Fruit fly (Drosophila melanogaster) whole organism, pupa: ENCODE measurements around the gene Ets97D.

Source experiments
- CG10348 ChIP-seq: fragments of 200-800 bp; sonication (Bioruptor generic); IDR thresholded peaks from 2 replicates; pipeline ENCODE4 v1.3.6; 2022; ENCODE audit warnings: missing biosample characterization, missing genetic modification characterization
- CG12605 ChIP-seq: fragments of 200-800 bp; sonication (Bioruptor generic); IDR thresholded peaks from 2 replicates; pipeline ENCODE4 v1.3.6; 2022; ENCODE audit warnings: missing biosample characterization, missing genetic modification characterization
- CG13204 ChIP-seq: fragments of 200-800 bp; sonication (Bioruptor generic); optimal IDR thresholded peaks from 2 replicates; lab custom pipeline; 2018; ENCODE audit warnings: missing biosample characterization, mild to moderate bottlenecking, missing genetic modification characterization, moderate library complexity
- CG14655 ChIP-seq: fragments of 200-800 bp; sonication (Bioruptor generic); optimal IDR thresholded peaks from 3 replicates; lab custom pipeline; 2017; ENCODE audit warnings: mild to moderate bottlenecking, missing biosample characterization, missing genetic modification reagents, missing genetic modification characterization
- CG15710 ChIP-seq: fragments of 200-800 bp; sonication (Bioruptor generic); optimal IDR thresholded peaks from 2 replicates; lab custom pipeline; 2018; ENCODE audit warnings: missing biosample characterization, mild to moderate bottlenecking, missing genetic modification characterization, moderate library complexity
- CG17806 ChIP-seq: fragments of 200-800 bp; sonication (Bioruptor generic); optimal IDR thresholded peaks from 2 replicates; lab custom pipeline; 2018; ENCODE audit warnings: missing biosample characterization, mild to moderate bottlenecking, missing genetic modification characterization, moderate library complexity
- CG32121 ChIP-seq: fragments of 200-800 bp; sonication (Bioruptor generic); IDR thresholded peaks from 2 replicates; pipeline ENCODE4 v1.3.6; 2022; ENCODE audit warnings: missing biosample characterization, missing genetic modification characterization
- CG34367 ChIP-seq: fragments of 200-800 bp; sonication (Bioruptor generic); optimal IDR thresholded peaks from 2 replicates; lab custom pipeline; 2018; ENCODE audit warnings: missing biosample characterization, mild to moderate bottlenecking, missing genetic modification characterization
- CG4496 ChIP-seq: fragments of 200-800 bp; sonication (Bioruptor generic); IDR thresholded peaks from 3 replicates; pipeline ENCODE4 v1.3.6; 2022; ENCODE audit warnings: missing biosample characterization, missing genetic modification characterization
- CG8159 ChIP-seq: fragments of 200-800 bp; sonication (Bioruptor generic); optimal IDR thresholded peaks from 3 replicates; lab custom pipeline; 2018; ENCODE audit warnings: missing biosample characterization, mild to moderate bottlenecking, missing genetic modification characterization, moderate library complexity
- CG8301 ChIP-seq: fragments of 200-800 bp; sonication (Bioruptor generic); optimal IDR thresholded peaks from 2 replicates; lab custom pipeline; 2018; ENCODE audit warnings: missing biosample characterization, mild to moderate bottlenecking, missing genetic modification characterization
- CG9948 ChIP-seq: fragments of 200-800 bp; sonication (Bioruptor generic); optimal IDR thresholded peaks from 2 replicates; lab custom pipeline; 2018; ENCODE audit warnings: missing biosample characterization, mild to moderate bottlenecking, missing genetic modification characterization, moderate library complexity
- D1 ChIP-seq: fragments of 200-800 bp; sonication (Bioruptor generic); optimal IDR thresholded peaks from 2 replicates; lab custom pipeline; 2018; ENCODE audit warnings: missing biosample characterization, mild to moderate bottlenecking, missing genetic modification characterization, moderate library complexity
- EcR ChIP-seq: fragments of 200-800 bp; sonication (Bioruptor generic); optimal IDR thresholded peaks from 3 replicates; lab custom pipeline; 2019; ENCODE audit warnings: missing biosample characterization, missing genetic modification characterization, mild to moderate bottlenecking, moderate library complexity, missing genetic modification reagents
- Ets98B ChIP-seq: fragments of 200-800 bp; sonication (Bioruptor generic); IDR thresholded peaks from 2 replicates; pipeline ENCODE4 v1.3.6; 2022; ENCODE audit warnings: missing biosample characterization, missing genetic modification characterization
- Pif1A ChIP-seq: fragments of 200-800 bp; sonication (Bioruptor generic); optimal IDR thresholded peaks from 3 replicates; lab custom pipeline; 2016; ENCODE audit warnings: missing biosample characterization, missing genetic modification characterization
- Pif1B ChIP-seq: fragments of 200-800 bp; sonication (Bioruptor generic); optimal IDR thresholded peaks from 3 replicates; lab custom pipeline; 2016; ENCODE audit warnings: missing biosample characterization, missing genetic modification characterization
- Snoo ChIP-seq: fragments of 200-800 bp; sonication (Bioruptor generic); optimal IDR thresholded peaks from 3 replicates; lab custom pipeline; 2017; ENCODE audit warnings: missing biosample characterization, mild to moderate bottlenecking, missing genetic modification characterization, inconsistent platforms
- fd96Ca ChIP-seq: fragments of 200-800 bp; sonication (Bioruptor generic); IDR thresholded peaks from 3 replicates; pipeline ENCODE4 v1.3.6; 2022; ENCODE audit warnings: missing biosample characterization, missing genetic modification characterization
- gl ChIP-seq: fragments of 200-800 bp; sonication (Bioruptor generic); optimal IDR thresholded peaks from 2 replicates; lab custom pipeline; 2018; ENCODE audit warnings: missing biosample characterization, mild to moderate bottlenecking, missing genetic modification characterization
- rn ChIP-seq: fragments of 200-800 bp; sonication (Bioruptor generic); IDR thresholded peaks from 2 replicates; pipeline ENCODE4 v1.3.6; 2022; ENCODE audit warnings: missing biosample characterization, missing genetic modification characterization

The Ets97D gene

dm6 chr3R:26953478-26953874 lies 40.8 kb upstream of the Ets97D start:
- TF ChIP-seq Ets98B (peak; percentile 84), CG32121 (GFP tag; lab: Robert Waterston, UW) (peak; percentile 85), CG34367 (tag; lab: Kevin White, UChicago) (peak; percentile 96), D1 (peak; percentile 95), Pif1B (GFP tag; lab: Kevin White, UChicago) (peak; percentile 87), rn (GFP tag; lab: Robert Waterston, UW) (peak; percentile 86), CG9948 (tag; lab: Kevin White, UChicago) (peak; percentile 98), CG10348 (peak; percentile 77), CG17806 (tag; lab: Kevin White, UChicago) (peak; percentile 97), Pif1A (GFP tag; lab: Kevin White, UChicago) (peak; percentile 96), gl (tag; lab: Kevin White, UChicago) (peak; percentile 86), CG8159 (tag; lab: Kevin White, UChicago) (peak; percentile 96), CG13204 (GFP tag; lab: Kevin White, UChicago) (peak; percentile 16), CG12605 (peak; percentile 87), Snoo (tag; lab: Kevin White, UChicago) (no peak), EcR (GFP tag; lab: Kevin White, UChicago) (no peak), CG15710 (tag; lab: Kevin White, UChicago) (peak; percentile 94), fd96Ca (GFP tag; lab: Robert Waterston, UW) (peak; percentile 93; the same call in 2 of the 3 replicates), CG8301 (tag; lab: Kevin White, UChicago) (peak; percentile 94), CG14655 (GFP tag; lab: Kevin White, UChicago) (peak; percentile 91), CG4496 (GFP tag; lab: Robert Waterston, UW) (peak; percentile 94)

- no peak for TF ChIP-seq CG17806 (tag; lab: Kevin White, UChicago)
- TF ChIP-seq Pif1B (GFP tag; lab: Kevin White, UChicago), result no peak
- no peak for TF ChIP-seq CG8301 (tag; lab: Kevin White, UChicago)
- no peak for TF ChIP-seq CG4496 (GFP tag; lab: Robert Waterston, UW)
Measured at dm6 chr3R:26952857-26953477, 40.3 kb upstream of the Ets97D start.

- no peak for TF ChIP-seq D1
- no peak for TF ChIP-seq CG10348
- TF ChIP-seq CG9948 (tag; lab: Kevin White, UChicago), result no peak
- TF ChIP-seq CG32121 (GFP tag; lab: Robert Waterston, UW), result no peak
- TF ChIP-seq Snoo (tag; lab: Kevin White, UChicago), result no peak
- no peak for TF ChIP-seq CG8301 (tag; lab: Kevin White, UChicago)
- TF ChIP-seq CG12605, result no peak
- no peak for TF ChIP-seq gl (tag; lab: Kevin White, UChicago)
- TF ChIP-seq CG15710 (tag; lab: Kevin White, UChicago), result no peak
- no peak for TF ChIP-seq CG4496 (GFP tag; lab: Robert Waterston, UW)
- TF ChIP-seq fd96Ca (GFP tag; lab: Robert Waterston, UW), result no peak
- no peak for TF ChIP-seq CG17806 (tag; lab: Kevin White, UChicago)
- no peak for TF ChIP-seq CG8159 (tag; lab: Kevin White, UChicago)
- no peak for TF ChIP-seq CG14655 (GFP tag; lab: Kevin White, UChicago)
- no peak for TF ChIP-seq rn (GFP tag; lab: Robert Waterston, UW)
Measured at dm6 chr3R:26952200-26952856, 39.6 kb upstream of the Ets97D start.

dm6 chr3R:26947296-26947880 lies 34.7 kb upstream of the Ets97D start, which contains the start of gene Spag1:
TSS of gene Spag1 (plus strand) at chr3R:26947830.
- TF ChIP-seq fd96Ca (GFP tag; lab: Robert Waterston, UW) (no peak), CG9948 (tag; lab: Kevin White, UChicago) (no peak), Pif1B (GFP tag; lab: Kevin White, UChicago) (peak; percentile 68), rn (GFP tag; lab: Robert Waterston, UW) (no peak), CG8159 (tag; lab: Kevin White, UChicago) (peak; percentile 3), CG34367 (tag; lab: Kevin White, UChicago) (no peak), CG15710 (tag; lab: Kevin White, UChicago) (peak; percentile 5), gl (tag; lab: Kevin White, UChicago) (peak; percentile 58), D1 (peak; percentile 35), CG14655 (GFP tag; lab: Kevin White, UChicago) (no peak), CG13204 (GFP tag; lab: Kevin White, UChicago) (no peak), CG17806 (tag; lab: Kevin White, UChicago) (peak; percentile 45), EcR (GFP tag; lab: Kevin White, UChicago) (peak; percentile 31), CG10348 (no peak), CG32121 (GFP tag; lab: Robert Waterston, UW) (no peak), CG4496 (GFP tag; lab: Robert Waterston, UW) (no peak), Pif1A (GFP tag; lab: Kevin White, UChicago) (peak; percentile 34), CG12605 (peak; percentile 70), Ets98B (peak; percentile 38; the same call in 1 of the 2 replicates), Snoo (tag; lab: Kevin White, UChicago) (peak; percentile 3), CG8301 (tag; lab: Kevin White, UChicago) (peak; percentile 26)
- TF ChIP-seq, all 21 proteins: peak for 12

- TF ChIP-seq gl (tag; lab: Kevin White, UChicago) (no peak), D1 (no peak), CG17806 (tag; lab: Kevin White, UChicago) (no peak), Ets98B (no peak), Snoo (tag; lab: Kevin White, UChicago) (no peak), CG34367 (tag; lab: Kevin White, UChicago) (no peak), Pif1B (GFP tag; lab: Kevin White, UChicago) (no peak), CG10348 (no peak)
Measured at dm6 chr3R:26945233-26945632, 32.5 kb upstream of the Ets97D start, which contains the start of gene CG14252. TSS of gene CG14252 (plus strand) at chr3R:26945534.
